Worm (Caenorhabditis elegans) whole organism, L4/young adult: ENCODE measurements around the gene C35D10.10.

Experiments used
- W03F9.2 ChIP-seq: fragments of 150-350 bp; optimal IDR thresholded peaks from 2 replicates; lab custom pipeline; 2014; ENCODE audit warnings: missing biosample characterization, missing genetic modification characterization
- dao-5 ChIP-seq: sonication (generic microtip); optimal IDR thresholded peaks from 2 replicates; lab custom pipeline; 2016; ENCODE audit warnings: missing genotype, missing genetic modification characterization, moderate library complexity, missing compliant biosample characterization
- him-1 ChIP-seq: sonication (generic microtip); optimal IDR thresholded peaks from 2 replicates; lab custom pipeline; 2016; ENCODE audit warnings: missing genotype, missing genetic modification reagents, missing genetic modification characterization, missing compliant biosample characterization

The C35D10.10 gene

DNA sequence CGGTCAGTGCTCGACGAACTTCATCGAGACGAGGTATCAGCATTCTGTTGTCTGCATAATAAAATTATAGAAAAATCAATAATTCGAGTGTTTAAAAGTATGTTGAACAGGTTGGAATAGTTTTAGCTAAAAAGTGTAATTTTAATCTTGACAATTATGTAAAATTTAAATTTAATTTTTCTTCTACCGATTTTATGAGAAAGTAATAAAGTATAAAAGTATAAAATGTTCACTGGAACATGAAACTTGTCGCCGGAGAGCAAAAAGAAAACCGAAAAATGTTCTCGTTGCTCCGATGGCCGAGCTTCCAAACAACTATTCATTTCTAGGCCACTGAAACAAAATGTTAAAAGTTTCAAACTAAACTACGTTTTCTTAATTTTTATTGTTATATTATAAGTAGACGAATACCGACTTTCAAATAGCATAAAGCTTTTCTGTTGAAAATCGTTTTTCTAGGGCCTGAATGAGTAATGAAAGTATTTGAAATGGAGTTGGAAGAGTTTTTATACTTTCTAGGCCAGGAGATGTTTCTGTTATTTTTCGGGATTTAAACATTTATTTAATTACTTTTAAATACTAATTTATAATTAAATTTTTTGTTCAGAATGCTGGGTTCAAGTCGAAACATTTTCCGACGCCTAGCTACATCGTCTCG, at the start of gene C35D10.10, which contains the start of gene C35D10.5:
Gene C35D10.10, minus strand, starts transcription at position 51 of the 658 bp plus-strand sequence.
Gene C35D10.5, plus strand, starts transcription at position 608 of the 658 bp plus-strand sequence.
- TF ChIP-seq dao-5 (no peak), W03F9.2 (tag; lab: Kevin White, UChicago) (no peak), him-1 (tag; lab: Kevin White, UChicago) (no peak)

DNA sequence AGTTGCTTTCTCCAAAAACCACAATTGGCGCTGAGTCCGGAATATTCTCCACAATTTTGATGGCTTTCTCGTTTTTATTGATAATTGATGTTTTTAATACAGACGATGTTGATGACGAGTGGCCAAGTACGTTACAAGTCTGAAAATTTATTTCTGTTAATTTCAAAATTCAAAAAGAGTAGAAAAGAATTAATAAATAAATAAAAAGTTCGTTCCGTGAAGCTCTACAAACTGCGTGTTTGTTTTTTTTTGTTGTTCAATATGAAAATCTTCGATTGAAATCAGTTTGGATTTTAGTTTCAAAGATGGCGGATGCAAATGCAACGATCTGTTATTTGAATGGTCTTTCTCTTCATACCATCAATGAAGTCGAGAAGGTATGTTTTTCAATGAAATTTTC, 49.4 kb upstream of the C35D10.10 start, which contains the start of gene F26F4.2:
Gene F26F4.2, plus strand, starts transcription at position 301 of the 400 bp plus-strand sequence.
- TF ChIP-seq him-1 (tag; lab: Kevin White, UChicago) = no peak
- TF ChIP-seq dao-5 = no peak
- TF ChIP-seq W03F9.2 (tag; lab: Kevin White, UChicago) = no peak

DNA sequence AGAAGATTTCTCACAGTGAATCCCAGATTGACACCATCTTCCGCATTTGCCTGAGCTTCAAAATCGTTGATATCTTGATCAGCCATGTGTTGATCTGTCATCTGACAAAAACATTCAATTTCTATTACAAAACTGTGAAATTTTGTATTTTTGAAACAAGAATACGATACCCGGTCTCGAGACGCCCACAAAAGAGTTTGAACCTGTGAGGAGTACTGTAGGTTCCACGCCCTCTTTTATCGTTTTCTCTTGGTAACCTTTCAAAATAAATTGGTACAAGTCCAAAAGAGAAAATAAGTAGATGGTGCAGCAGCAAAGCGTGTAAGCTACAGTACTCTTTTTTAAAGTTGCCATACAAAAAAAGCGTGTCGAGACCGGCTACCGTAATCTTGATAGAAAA, 48.3 kb upstream of the C35D10.10 start, which contains the start of gene F26F4.12:
Gene F26F4.12, minus strand, starts transcription at position 101 of the 400 bp plus-strand sequence.
- TF ChIP-seq dao-5 (no peak), him-1 (tag; lab: Kevin White, UChicago) (no peak), W03F9.2 (tag; lab: Kevin White, UChicago) (no peak)

DNA sequence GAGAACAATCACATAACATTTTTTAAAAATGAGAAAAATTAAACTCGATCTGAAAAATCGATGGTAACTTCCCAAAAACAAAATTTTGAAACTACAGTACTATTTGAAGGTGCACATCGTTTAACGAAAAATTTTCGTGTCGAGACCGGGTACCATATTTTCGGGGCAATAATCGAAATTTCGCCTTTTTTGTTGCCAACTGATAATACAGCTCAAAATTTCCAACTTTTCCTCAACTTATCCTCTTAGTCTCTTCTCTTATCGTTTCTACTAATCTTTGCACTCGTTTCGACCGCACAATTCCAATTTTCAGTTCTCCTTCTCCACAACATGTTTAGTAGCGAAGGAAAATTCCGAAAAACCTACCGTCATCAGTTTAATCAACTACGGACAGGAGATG, 45.3 kb upstream of the C35D10.10 start, which contains the start of gene rom-1:
Gene rom-1, plus strand, starts transcription at position 301 of the 400 bp plus-strand sequence.
- TF ChIP-seq dao-5 (no peak), W03F9.2 (tag; lab: Kevin White, UChicago) (no peak), him-1 (tag; lab: Kevin White, UChicago) (no peak)

DNA sequence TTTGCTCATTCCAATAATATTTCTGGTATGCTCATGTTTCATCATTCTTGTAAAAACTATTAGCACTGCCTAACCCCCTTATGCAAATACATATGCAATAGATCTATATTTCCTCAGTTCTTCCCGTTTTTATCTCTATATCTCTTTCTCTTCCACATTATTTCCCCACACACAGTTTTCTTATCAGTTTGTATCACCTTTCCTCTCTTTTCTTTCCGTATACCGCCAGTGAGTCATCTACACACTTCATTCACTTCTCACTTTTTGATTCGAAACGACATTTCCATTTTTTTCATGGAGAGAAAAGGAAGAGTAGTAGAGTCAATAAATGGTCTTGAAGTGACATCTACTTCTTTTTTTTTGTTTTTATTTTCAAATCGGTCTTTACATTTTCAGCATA, 44.8 kb upstream of the C35D10.10 start:
- TF ChIP-seq W03F9.2 (tag; lab: Kevin White, UChicago) (no peak), dao-5 (no peak), him-1 (tag; lab: Kevin White, UChicago) (no peak)

DNA sequence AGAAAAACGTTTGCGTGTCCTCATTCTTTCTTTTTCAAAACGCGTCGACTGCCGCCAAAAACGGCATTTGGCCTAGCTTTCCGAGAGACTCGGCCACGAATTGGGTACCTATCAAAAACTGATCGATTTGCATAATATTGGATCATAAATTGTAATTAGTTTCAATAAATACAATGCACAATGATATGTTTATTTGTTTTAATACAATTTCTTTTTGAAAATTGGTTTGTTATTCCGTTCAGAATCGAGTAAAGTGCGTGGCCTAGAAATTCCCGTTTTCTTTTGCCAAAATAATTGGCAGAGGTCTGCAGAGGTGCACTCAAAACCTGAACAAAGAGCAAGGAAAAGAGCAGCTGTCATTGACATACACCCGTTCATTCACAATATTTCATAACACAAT, 43.8 kb upstream of the C35D10.10 start, which contains the start of gene F26F4.8:
Gene F26F4.8, minus strand, starts transcription at position 69 of the 400 bp plus-strand sequence.
- TF ChIP-seq W03F9.2 (tag; lab: Kevin White, UChicago) (no peak), dao-5 (no peak), him-1 (tag; lab: Kevin White, UChicago) (no peak)

DNA sequence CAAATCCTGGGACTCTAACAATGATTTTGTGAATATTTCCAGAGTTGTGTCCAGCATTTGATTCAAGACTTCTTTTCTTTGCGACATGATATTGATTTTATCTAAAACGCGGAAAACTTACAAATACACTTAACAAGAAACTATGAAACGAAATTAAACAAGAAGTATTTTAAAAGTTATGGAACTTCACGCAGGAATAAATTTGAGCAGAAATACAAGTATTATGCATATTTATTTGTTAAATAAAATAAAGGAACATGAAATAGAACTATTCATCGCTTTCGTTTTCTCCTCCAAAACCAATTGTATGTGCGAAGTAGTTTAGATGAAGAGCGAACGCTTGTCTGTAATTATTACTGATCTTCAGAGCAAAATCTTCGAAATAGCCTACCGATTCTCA, 42.2 kb upstream of the C35D10.10 start, which contains the start of gene kbp-2:
Gene kbp-2, minus strand, starts transcription at position 101 of the 400 bp plus-strand sequence.
- no peak for TF ChIP-seq him-1 (tag; lab: Kevin White, UChicago)
- TF ChIP-seq W03F9.2 (tag; lab: Kevin White, UChicago) = no peak

DNA sequence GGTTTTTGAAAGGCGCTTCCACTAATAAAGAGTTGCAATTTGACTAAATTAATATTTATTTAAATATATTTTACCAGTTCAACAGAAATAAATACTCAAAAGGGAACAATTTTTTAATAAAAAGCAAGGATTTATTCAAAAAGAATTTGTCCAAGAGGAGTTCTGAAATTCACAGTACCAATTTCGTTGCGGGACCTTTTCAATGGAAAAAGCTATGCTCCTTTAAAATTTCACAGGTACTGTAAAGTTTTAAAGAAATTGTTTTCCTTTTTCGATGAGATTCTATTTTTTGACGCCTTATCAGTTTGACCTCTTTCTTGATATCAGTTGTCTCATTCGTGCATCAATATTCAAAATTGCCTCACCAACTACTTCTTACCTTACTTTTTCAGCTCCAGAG, 38.7 kb upstream of the C35D10.10 start, which contains the start of gene tag-340:
Gene tag-340, plus strand, starts transcription at position 249 of the 400 bp plus-strand sequence.
- TF ChIP-seq him-1 (tag; lab: Kevin White, UChicago) = no peak

DNA sequence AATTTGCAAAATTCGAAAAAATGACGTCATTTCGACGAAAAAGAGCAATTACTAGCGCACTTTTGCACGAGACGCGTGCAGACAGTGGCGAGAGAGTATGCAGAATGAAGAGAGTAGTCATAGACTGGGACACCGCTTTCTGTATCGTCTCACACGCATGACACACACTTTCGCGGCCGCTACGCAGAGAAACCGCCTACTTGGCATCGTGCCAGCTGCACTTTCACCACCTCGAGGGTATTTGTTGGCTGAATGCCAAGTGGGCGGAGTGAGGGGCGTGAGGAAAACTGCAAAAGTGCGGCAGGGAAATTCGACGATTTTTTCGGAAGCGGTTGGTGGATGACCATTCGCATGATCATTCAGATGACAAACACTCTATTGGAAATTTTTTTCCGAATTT, 38.1 kb upstream of the C35D10.10 start:
- TF ChIP-seq W03F9.2 (tag; lab: Kevin White, UChicago) = peak; percentile 95
- peak; percentile 98 for TF ChIP-seq him-1 (tag; lab: Kevin White, UChicago)
- TF ChIP-seq dao-5 = no peak

DNA sequence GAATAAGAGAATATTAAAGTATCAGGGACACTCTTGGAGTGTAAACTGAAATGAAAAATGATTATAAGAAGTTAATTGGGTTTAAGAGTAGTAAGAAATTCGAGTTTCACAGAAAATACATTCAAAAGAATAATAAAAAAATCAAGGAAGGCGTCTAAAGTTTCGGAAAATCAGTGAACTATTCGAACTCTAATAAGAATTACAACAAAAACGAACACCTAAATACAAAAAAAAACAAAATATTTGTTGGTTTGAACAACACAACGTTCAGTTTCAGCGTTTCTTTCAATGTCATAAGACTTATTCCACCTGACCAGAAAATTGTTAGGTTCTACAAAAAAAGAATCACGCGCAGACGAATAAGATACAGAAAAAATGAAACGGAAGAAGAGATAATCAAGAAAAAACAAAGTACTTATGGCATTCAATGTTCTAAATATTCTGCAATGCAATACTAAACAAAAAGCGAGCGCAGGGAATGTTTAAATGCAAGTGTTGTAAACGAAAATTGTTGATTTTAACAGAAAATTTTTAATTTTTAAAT, 37.5 kb upstream of the C35D10.10 start, which contains the start of gene nhl-2:
Gene nhl-2, minus strand, starts transcription at position 51 of the 544 bp plus-strand sequence.
- TF ChIP-seq dao-5 (no peak), W03F9.2 (tag; lab: Kevin White, UChicago) (no peak), him-1 (tag; lab: Kevin White, UChicago) (no peak)

DNA sequence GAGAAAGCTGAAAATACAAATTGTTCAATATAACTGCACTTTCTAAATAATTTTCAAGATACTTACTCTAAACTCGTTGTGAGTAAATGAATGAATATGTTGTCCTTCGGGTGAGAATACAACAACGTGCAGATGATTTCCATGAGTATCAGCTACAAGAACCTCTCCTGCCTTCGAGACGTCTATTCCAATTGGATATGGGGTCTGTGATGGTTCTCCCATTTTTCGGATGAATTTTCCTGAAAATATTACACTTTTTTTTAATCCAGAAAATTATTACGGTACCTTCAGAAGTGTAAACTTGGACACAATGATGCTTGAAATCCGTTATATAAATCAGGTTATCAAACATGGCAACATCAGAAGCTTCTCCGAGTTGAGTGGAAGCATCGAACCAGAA, 33.7 kb upstream of the C35D10.10 start:
- TF ChIP-seq W03F9.2 (tag; lab: Kevin White, UChicago) = no peak
- TF ChIP-seq him-1 (tag; lab: Kevin White, UChicago) = no peak
- no peak for TF ChIP-seq dao-5

DNA sequence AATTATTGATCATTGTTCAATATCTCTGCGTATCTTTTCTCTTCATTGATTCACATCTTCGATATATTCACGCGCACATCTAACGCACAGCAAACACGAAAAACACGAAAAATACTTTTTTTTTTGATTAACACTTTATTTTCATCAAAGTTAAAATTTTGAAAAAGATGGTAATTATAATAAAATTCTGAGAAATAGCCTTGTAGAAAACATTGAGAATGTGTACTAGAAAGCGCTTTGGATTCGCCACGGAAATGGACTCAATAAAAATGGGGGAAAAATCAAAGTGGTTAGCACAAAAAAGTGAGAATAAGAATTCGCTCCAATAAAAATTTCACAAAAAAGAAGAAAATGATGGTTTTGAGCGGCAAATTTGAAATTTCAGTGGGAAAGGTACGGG, 31.9 kb upstream of the C35D10.10 start, which contains the start of gene F26F4.6:
Gene F26F4.6, minus strand, starts transcription at position 101 of the 400 bp plus-strand sequence.
- no peak for TF ChIP-seq W03F9.2 (tag; lab: Kevin White, UChicago)
- TF ChIP-seq him-1 (tag; lab: Kevin White, UChicago) = no peak
- TF ChIP-seq dao-5 = no peak

DNA sequence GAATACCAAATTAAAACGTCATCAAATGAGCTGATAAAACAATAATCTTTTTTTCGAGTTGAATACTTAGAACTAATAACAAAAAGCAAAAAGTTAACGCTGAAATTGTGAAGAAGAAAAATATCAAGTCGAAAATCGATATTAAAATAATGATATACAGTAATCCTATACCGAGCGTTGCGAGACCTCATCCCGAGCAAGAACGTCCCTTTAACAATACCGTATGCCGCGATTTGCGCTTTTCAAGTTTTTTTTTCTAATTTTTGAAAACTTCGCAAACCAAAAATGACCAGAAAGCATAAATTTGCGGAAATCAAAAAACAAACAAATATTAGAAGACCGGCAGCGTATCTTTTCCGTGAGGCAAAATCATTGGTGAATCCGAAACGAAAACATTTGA, 29.4 kb upstream of the C35D10.10 start, which contains the start of gene F26F4.5:
Gene F26F4.5, minus strand, starts transcription at position 256 of the 400 bp plus-strand sequence.
- TF ChIP-seq dao-5 (no peak), W03F9.2 (tag; lab: Kevin White, UChicago) (no peak), him-1 (tag; lab: Kevin White, UChicago) (no peak)

DNA sequence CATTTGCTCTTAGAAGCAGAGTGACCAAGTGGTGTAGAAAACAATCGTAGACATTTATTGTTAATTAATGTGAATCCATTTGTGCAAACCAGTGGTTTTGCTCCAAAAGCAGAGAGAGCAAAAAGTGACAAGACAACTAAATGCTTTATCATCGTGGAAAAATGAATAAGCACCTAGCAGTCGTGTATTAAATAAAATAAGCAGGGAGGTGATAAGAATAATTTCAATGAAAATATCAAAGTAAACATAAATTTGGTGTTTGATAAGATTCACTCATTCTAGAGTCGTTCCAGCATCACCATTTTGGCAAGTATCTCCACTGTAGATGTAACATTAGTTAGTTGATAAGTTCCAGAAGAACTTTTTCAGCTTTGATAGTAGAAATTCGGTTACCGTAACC, 25.7 kb upstream of the C35D10.10 start, which contains the start of gene clec-6:
Gene clec-6, minus strand, starts transcription at position 154 of the 400 bp plus-strand sequence.
- TF ChIP-seq him-1 (tag; lab: Kevin White, UChicago) (no peak), dao-5 (no peak), W03F9.2 (tag; lab: Kevin White, UChicago) (no peak)
